Worm (Caenorhabditis elegans) whole organism, early embryonic: Measurements from ENCODE around the gene ckb-2.

Experiments
- B0310.2 ChIP-seq: sonication (generic microtip); optimal IDR thresholded peaks from 2 replicates; lab custom pipeline; 2016; ENCODE audit warnings: mild to moderate bottlenecking, missing genetic modification characterization, missing compliant biosample characterization
- F13C5.2 ChIP-seq: sonication (generic microtip); optimal IDR thresholded peaks from 2 replicates; lab custom pipeline; 2017; ENCODE audit warnings: mild to moderate bottlenecking, missing genetic modification characterization, inconsistent platforms, missing compliant biosample characterization
- aly-1 ChIP-seq: sonication (generic microtip); optimal IDR thresholded peaks from 2 replicates; lab custom pipeline; 2016; ENCODE audit warnings: missing genetic modification characterization, missing compliant biosample characterization
- ama-1 ChIP-seq: fragments of 150-350 bp; optimal IDR thresholded peaks from 2 replicates; lab custom pipeline; 2014
- ceh-13 ChIP-seq: fragments of 200-800 bp; sonication (Bioruptor generic); optimal IDR thresholded peaks from 2 replicates; lab custom pipeline; 2018; ENCODE audit warnings: mild to moderate bottlenecking, missing genetic modification characterization, missing compliant biosample characterization
- ceh-36 ChIP-seq: sonication (generic microtip); optimal IDR thresholded peaks from 2 replicates; lab custom pipeline; 2016; ENCODE audit warnings: missing genetic modification characterization, inconsistent platforms, missing compliant biosample characterization
- ets-7 ChIP-seq: sonication (generic microtip); optimal IDR thresholded peaks from 2 replicates; lab custom pipeline; 2016; ENCODE audit warnings: missing genotype, missing genetic modification characterization, missing compliant biosample characterization
- flt-1 ChIP-seq: fragments of 200-800 bp; sonication (Bioruptor generic); IDR thresholded peaks from 2 replicates; pipeline ENCODE4 v1.3.6; 2022; ENCODE audit warnings: missing genetic modification characterization, missing compliant biosample characterization
- hmbx-1 ChIP-seq: sonication (generic microtip); optimal IDR thresholded peaks from 2 replicates; lab custom pipeline; 2016; ENCODE audit warnings: mild to moderate bottlenecking, missing genetic modification characterization, missing compliant biosample characterization
- hmg-4 ChIP-seq: fragments of 200-800 bp; sonication (Bioruptor generic); optimal IDR thresholded peaks from 2 replicates; lab custom pipeline; 2018; ENCODE audit warnings: mild to moderate bottlenecking, missing genetic modification characterization, missing compliant biosample characterization
- scrt-1 ChIP-seq: fragments of 200-800 bp; sonication (Bioruptor generic); IDR thresholded peaks from 2 replicates; pipeline ENCODE4 v1.3.6; 2022; ENCODE audit warnings: missing genetic modification characterization, missing compliant biosample characterization
- sea-1 ChIP-seq: fragments of 200-800 bp; sonication (Bioruptor generic); conservative IDR thresholded peaks from 2 replicates; pipeline ENCODE4 v1.3.6; 2022; ENCODE audit warnings: missing genetic modification characterization, missing compliant biosample characterization
- tbx-11 ChIP-seq: fragments of 200-800 bp; sonication (Bioruptor generic); IDR thresholded peaks from 2 replicates; pipeline ENCODE4 v1.3.6; 2022; ENCODE audit warnings: missing genetic modification characterization, missing compliant biosample characterization
- tbx-37 ChIP-seq: fragments of 200-800 bp; sonication (Bioruptor generic); conservative IDR thresholded peaks from 2 replicates; pipeline ENCODE4 v1.3.6; 2022; ENCODE audit warnings: missing genetic modification reagents, missing genetic modification characterization, missing compliant biosample characterization

- no peak for TF ChIP-seq ets-7 (tag; lab: Kevin White, UChicago)
- TF ChIP-seq flt-1 (GFP tag; lab: Robert Waterston, UW): no peak
- TF ChIP-seq hmbx-1: no peak
- TF ChIP-seq B0310.2 (tag; lab: Kevin White, UChicago): no peak
- TF ChIP-seq scrt-1 (GFP tag; lab: Robert Waterston, UW): no peak
- TF ChIP-seq ceh-13 (GFP tag; lab: Kevin White, UChicago): no peak
- no peak for TF ChIP-seq tbx-11 (GFP tag; lab: Robert Waterston, UW)
- TF ChIP-seq ama-1 (lab: Kevin White, UChicago): no peak
- TF ChIP-seq hmg-4: no peak
- TF ChIP-seq ceh-36: no peak
- TF ChIP-seq F13C5.2 (tag; lab: Kevin White, UChicago): no peak
- TF ChIP-seq aly-1 (tag; lab: Kevin White, UChicago): no peak
- no peak for TF ChIP-seq tbx-37 (GFP tag; lab: Robert Waterston, UW)
- no peak for TF ChIP-seq sea-1 (GFP tag; lab: Robert Waterston, UW)
Measured at ce11 chrIII:4349799-4350198, 17.9 kb upstream of the ckb-2 start, which contains the start of gene B0285.6.
